Worm (Caenorhabditis elegans): Measurements from ENCODE around the gene F32D1.11.

ce11 chrV:4387402-4387801 is 21.1 kb upstream of the F32D1.11 start, which contains the start of gene F13A2.9:
- TF ChIP-seq ztf-11 (tag; optimal IDR thresholded peaks at IDR 0.05) = no peak
- TF ChIP-seq fos-1 (tag; optimal IDR thresholded peaks at IDR 0.05) = no peak
- no peak for TF ChIP-seq skn-1 (tag; optimal IDR thresholded peaks at IDR 0.05)
- no peak for TF ChIP-seq unc-62 (GFP tag; optimal IDR thresholded peaks at IDR 0.05)
- TF ChIP-seq fkh-10 (GFP tag; optimal IDR thresholded peaks at IDR 0.05) = no peak
- TF ChIP-seq egl-5 (tag; optimal IDR thresholded peaks at IDR 0.05) = no peak
- TF ChIP-seq nfya-1 (tag; optimal IDR thresholded peaks at IDR 0.05; ENCODE audit: insufficient read depth) = no peak
- no peak for TF ChIP-seq fkh-2 (tag; optimal IDR thresholded peaks at IDR 0.05)
- TF ChIP-seq nhr-76 (tag; optimal IDR thresholded peaks at IDR 0.05) = no peak
- TF ChIP-seq snpc-4 (tag; optimal IDR thresholded peaks at IDR 0.05) = no peak
- no peak for TF ChIP-seq daf-12 (tag; optimal IDR thresholded peaks at IDR 0.05)

Data from whole organism, L3 larva.